Worm (Caenorhabditis elegans): ENCODE results near the gene zen-4.

DNA sequence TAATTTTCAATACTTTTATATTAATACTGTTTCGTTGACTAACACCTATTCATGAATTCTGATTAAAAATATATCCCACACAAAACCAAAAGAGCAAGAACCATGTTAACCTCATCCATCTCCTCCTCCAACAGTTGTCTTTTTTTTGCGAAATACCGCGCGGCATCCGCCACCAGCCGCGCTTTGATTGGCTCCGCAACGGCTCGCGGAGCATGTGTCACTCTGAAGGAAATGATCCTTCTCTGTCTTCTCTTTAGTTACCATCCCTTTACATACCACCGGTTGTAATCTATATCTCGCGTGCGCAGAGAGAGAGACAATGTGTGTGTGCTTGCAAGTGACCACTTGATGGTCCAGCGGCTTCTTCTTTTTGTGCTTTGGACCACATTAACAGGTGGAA lies 17.6 kb downstream of the zen-4 start:
- TF ChIP-seq dsc-1 (tag; optimal IDR thresholded peaks at IDR 0.05) (no peak), zip-4 (GFP tag; optimal IDR thresholded peaks at IDR 0.05) (no peak), fkh-4 (tag; optimal IDR thresholded peaks at IDR 0.05; ENCODE audit: borderline replicate concordance) (no peak), ceh-82 (tag; optimal IDR thresholded peaks at IDR 0.05) (no peak)

Data from whole organism, L1 larva.